Worm (Caenorhabditis elegans): ENCODE measurements around the gene ram-2.

ce11 chrII:10970625-10971024, 46.1 kb downstream of the ram-2 start:
- no peak for TF ChIP-seq lsy-2 (tag; optimal IDR thresholded peaks at IDR 0.05)
- TF ChIP-seq snpc-4 (tag; optimal IDR thresholded peaks at IDR 0.05), result no peak

Data from whole organism, mixed stage, embryonic.